Fruit fly (Drosophila melanogaster) whole organism, embryonic: ENCODE results near the gene ND-39.
A peak's percentile ranks its signal among the peaks of the same experiment; 100 is the strongest.

Source experiments
- Abd-B ChIP-seq: fragments of 200-800 bp; sonication (Bioruptor generic); optimal IDR thresholded peaks from 2 replicates; lab custom pipeline; 2018; ENCODE audit warnings: missing biosample characterization, mild to moderate bottlenecking, missing genetic modification characterization, moderate library complexity
- Atf-2 ChIP-seq: fragments of 200-800 bp; sonication (Bioruptor generic); optimal IDR thresholded peaks from 2 replicates; lab custom pipeline; 2016; ENCODE audit warnings: missing biosample characterization, missing genetic modification characterization
- CG10147 ChIP-seq: fragments of 200-800 bp; sonication (Bioruptor generic); optimal IDR thresholded peaks from 2 replicates; lab custom pipeline; 2019; ENCODE audit warnings: missing biosample characterization, mild to moderate bottlenecking, missing genetic modification characterization, moderate library complexity
- CG10209 ChIP-seq: fragments of 200-800 bp; sonication (Bioruptor generic); optimal IDR thresholded peaks from 3 replicates; lab custom pipeline; 2017; ENCODE audit warnings: missing biosample characterization, mild to moderate bottlenecking, missing genetic modification characterization, missing genetic modification reagents
- CG10565 ChIP-seq: fragments of 200-800 bp; sonication (Bioruptor generic); optimal IDR thresholded peaks from 3 replicates; lab custom pipeline; 2016; ENCODE audit warnings: missing biosample characterization, mild to moderate bottlenecking, missing genetic modification characterization
- CG11085 ChIP-seq: fragments of 200-800 bp; sonication (Bioruptor generic); IDR thresholded peaks from 2 replicates; pipeline ENCODE4 v1.3.6; 2022; ENCODE audit warnings: missing biosample characterization, missing genetic modification characterization
- CG14050 ChIP-seq: fragments of 200-800 bp; sonication (Bioruptor generic); IDR thresholded peaks from 3 replicates; pipeline ENCODE4 v1.3.6; 2022; ENCODE audit warnings: missing biosample characterization, missing genetic modification characterization
- CG15514 ChIP-seq: fragments of 200-800 bp; sonication (Bioruptor generic); optimal IDR thresholded peaks from 3 replicates; lab custom pipeline; 2017; ENCODE audit warnings: missing biosample characterization, missing genetic modification characterization, mild to moderate bottlenecking, moderate library complexity, missing genetic modification reagents
- CG16813 ChIP-seq: fragments of 200-800 bp; sonication (Bioruptor generic); IDR thresholded peaks from 3 replicates; pipeline ENCODE4 v1.3.6; 2022; ENCODE audit warnings: missing biosample characterization, missing genetic modification characterization; ENCODE audit not compliant: partially characterized antibody
- CG17359 ChIP-seq: fragments of 200-800 bp; sonication (Bioruptor generic); optimal IDR thresholded peaks from 3 replicates; lab custom pipeline; 2018; ENCODE audit warnings: missing biosample characterization, mild to moderate bottlenecking, missing genetic modification characterization, moderate library complexity
- CG2120 ChIP-seq: fragments of 200-800 bp; sonication (Bioruptor generic); optimal IDR thresholded peaks from 3 replicates; lab custom pipeline; 2016; ENCODE audit warnings: missing biosample characterization, missing genetic modification characterization
- CG30431 ChIP-seq: fragments of 200-800 bp; sonication (Bioruptor generic); optimal IDR thresholded peaks from 2 replicates; lab custom pipeline; 2017; ENCODE audit warnings: missing biosample characterization, missing genetic modification characterization
- CG4328 ChIP-seq: fragments of 200-800 bp; sonication (Bioruptor generic); optimal IDR thresholded peaks from 3 replicates; lab custom pipeline; 2017; ENCODE audit warnings: missing biosample characterization, missing genetic modification reagents, missing genetic modification characterization
- CG4707 ChIP-seq: fragments of 200-800 bp; sonication (Bioruptor generic); optimal IDR thresholded peaks from 2 replicates; lab custom pipeline; 2018; ENCODE audit warnings: missing biosample characterization, mild to moderate bottlenecking, missing genetic modification characterization, moderate library complexity
- CG4854 ChIP-seq: fragments of 200-800 bp; sonication (Bioruptor generic); optimal IDR thresholded peaks from 2 replicates; lab custom pipeline; 2016; ENCODE audit warnings: missing biosample characterization, missing genetic modification characterization, inconsistent platforms
- CG5953 ChIP-seq: fragments of 200-800 bp; sonication (Bioruptor generic); IDR thresholded peaks from 2 replicates; pipeline ENCODE4 v1.3.6; 2022; ENCODE audit warnings: missing biosample characterization, missing genetic modification characterization
- CG6791 ChIP-seq: fragments of 200-800 bp; sonication (Bioruptor generic); IDR thresholded peaks from 3 replicates; pipeline ENCODE4 v1.3.6; 2022; ENCODE audit warnings: missing biosample characterization, missing genetic modification characterization; ENCODE audit not compliant: partially characterized antibody
- CG7839 ChIP-seq: fragments of 200-800 bp; sonication (Bioruptor generic); optimal IDR thresholded peaks from 3 replicates; lab custom pipeline; 2018; ENCODE audit warnings: missing biosample characterization, mild to moderate bottlenecking, missing genetic modification characterization, moderate library complexity
- CG7963 ChIP-seq: fragments of 200-800 bp; sonication (Bioruptor generic); IDR thresholded peaks from 3 replicates; pipeline ENCODE4 v1.3.6; 2022; ENCODE audit warnings: missing biosample characterization, missing genetic modification characterization; ENCODE audit not compliant: partially characterized antibody
- CG9797 ChIP-seq: fragments of 200-800 bp; sonication (Bioruptor generic); optimal IDR thresholded peaks from 3 replicates; lab custom pipeline; 2018; ENCODE audit warnings: missing biosample characterization, mild to moderate bottlenecking, missing genetic modification characterization
- D19A ChIP-seq: fragments of 200-800 bp; optimal IDR thresholded peaks from 3 replicates; lab custom pipeline; 2019; ENCODE audit warnings: missing biosample characterization, mild to moderate bottlenecking, missing genetic modification characterization, moderate library complexity
- Deaf1 ChIP-seq: fragments of 200-800 bp; optimal IDR thresholded peaks from 3 replicates; lab custom pipeline; 2019; ENCODE audit warnings: missing biosample characterization, mild to moderate bottlenecking, missing genetic modification characterization, moderate library complexity
- Mad ChIP-seq: fragments of 200-800 bp; sonication (Bioruptor generic); optimal IDR thresholded peaks from 2 replicates; lab custom pipeline; 2016; ENCODE audit warnings: missing biosample characterization, missing genetic modification characterization
- NFAT ChIP-seq: fragments of 200-800 bp; sonication (Bioruptor generic); IDR thresholded peaks from 2 replicates; pipeline ENCODE4 v1.3.6; 2022; ENCODE audit warnings: missing biosample characterization, missing genetic modification characterization
- NfI ChIP-seq: fragments of 200-800 bp; sonication (Bioruptor generic); optimal IDR thresholded peaks from 3 replicates; lab custom pipeline; 2018; ENCODE audit warnings: missing biosample characterization, mild to moderate bottlenecking, missing genetic modification characterization, moderate library complexity
- Trl ChIP-seq, 3 experiments: fragments of >200 bp in 2 of 3; fragments of 200-800 bp in 1 of 3; sonication (Bioruptor generic) in 1 of 3; optimal IDR thresholded peaks; 2 replicates in 1 of 3; 3 replicates in 2 of 3; lab custom pipeline; 2016 to 2017; ENCODE audit warnings: missing biosample characterization in 1 of 3, missing genetic modification characterization in 1 of 3
- bowl ChIP-seq: fragments of 200-800 bp; sonication (Bioruptor generic); IDR thresholded peaks from 2 replicates; pipeline ENCODE4 v1.3.6; 2022; ENCODE audit warnings: missing biosample characterization, missing genetic modification characterization
- cg ChIP-seq: fragments of 200-800 bp; sonication (Bioruptor generic); optimal IDR thresholded peaks from 3 replicates; lab custom pipeline; 2019; ENCODE audit warnings: missing biosample characterization, mild to moderate bottlenecking, missing genetic modification characterization, moderate library complexity
- emc ChIP-seq: fragments of 200-800 bp; sonication (Bioruptor generic); optimal IDR thresholded peaks from 2 replicates; lab custom pipeline; 2016; ENCODE audit warnings: missing biosample characterization, missing genetic modification characterization
- gt ChIP-seq: fragments of 200-800 bp; sonication (Bioruptor generic); IDR thresholded peaks from 2 replicates; pipeline ENCODE4 v1.3.6; 2022; ENCODE audit warnings: missing biosample characterization, missing genetic modification characterization
- hb ChIP-seq: fragments of 200-800 bp; sonication (Bioruptor generic); IDR thresholded peaks from 3 replicates; pipeline ENCODE4 v1.3.6; 2022; ENCODE audit warnings: missing biosample characterization, missing genetic modification characterization; ENCODE audit not compliant: partially characterized antibody
- hbn ChIP-seq: fragments of 200-800 bp; sonication (Bioruptor generic); IDR thresholded peaks from 2 replicates; pipeline ENCODE4 v1.3.6; 2022; ENCODE audit warnings: missing biosample characterization, missing genetic modification characterization; ENCODE audit not compliant: partially characterized antibody
- insv ChIP-seq, 2 experiments: fragments of 200-800 bp; sonication (Bioruptor generic); optimal IDR thresholded peaks; 3 replicates each; lab custom pipeline; 2016 to 2018; ENCODE audit warnings: missing biosample characterization in 2 of 2, missing genetic modification characterization in 2 of 2
- inv ChIP-seq: fragments of 200-800 bp; sonication (Bioruptor generic); IDR thresholded peaks from 2 replicates; pipeline ENCODE4 v1.3.6; 2022; ENCODE audit warnings: missing biosample characterization, missing genetic modification characterization; ENCODE audit not compliant: partially characterized antibody
- klu ChIP-seq: fragments of 200-800 bp; sonication (Bioruptor generic); IDR thresholded peaks from 2 replicates; pipeline ENCODE4 v1.3.6; 2022; ENCODE audit warnings: missing biosample characterization, missing genetic modification characterization
- org-1 ChIP-seq: fragments of 200-800 bp; sonication (Bioruptor generic); optimal IDR thresholded peaks from 2 replicates; lab custom pipeline; 2017; ENCODE audit warnings: missing biosample characterization, missing genetic modification characterization
- pan ChIP-seq, 4 experiments: fragments of >200 bp in 3 of 4; fragments of 200-800 bp in 1 of 4; sonication (Bioruptor generic) in 1 of 4; optimal IDR thresholded peaks in 3 of 4; IDR thresholded peaks in 1 of 4; 2 replicates each; pipeline versions ENCODE4 v1.3.6 to Lab custom; 2017 to 2022; ENCODE audit warnings: missing biosample characterization in 2 of 4, missing genetic modification characterization in 2 of 4, mixed read lengths in 1 of 4
- pfk ChIP-seq: fragments of 200-800 bp; sonication (Bioruptor generic); optimal IDR thresholded peaks from 2 replicates; lab custom pipeline; 2018; ENCODE audit warnings: missing biosample characterization, mild to moderate bottlenecking, missing genetic modification characterization, moderate library complexity
- pita ChIP-seq: fragments of 200-800 bp; sonication (Bioruptor generic); optimal IDR thresholded peaks from 2 replicates; lab custom pipeline; 2017; ENCODE audit warnings: missing biosample characterization, mild to moderate bottlenecking, missing genetic modification characterization
- pzg ChIP-seq: fragments of 200-800 bp; sonication (Bioruptor generic); optimal IDR thresholded peaks from 3 replicates; lab custom pipeline; 2018; ENCODE audit warnings: missing biosample characterization, mild to moderate bottlenecking, missing genetic modification characterization, moderate library complexity
- salm ChIP-seq: fragments of 200-800 bp; sonication (Bioruptor generic); optimal IDR thresholded peaks from 2 replicates; lab custom pipeline; 2018; ENCODE audit warnings: missing biosample characterization, mild to moderate bottlenecking, missing genetic modification characterization
- scrt ChIP-seq: fragments of 200-800 bp; sonication (Bioruptor generic); optimal IDR thresholded peaks from 2 replicates; lab custom pipeline; 2018; ENCODE audit warnings: missing biosample characterization, mild to moderate bottlenecking, missing genetic modification characterization, moderate library complexity
- slou ChIP-seq: fragments of 200-800 bp; sonication (Bioruptor generic); optimal IDR thresholded peaks from 3 replicates; lab custom pipeline; 2016; ENCODE audit warnings: missing biosample characterization, missing genetic modification characterization
- ssp ChIP-seq: fragments of 200-800 bp; sonication (Bioruptor generic); IDR thresholded peaks from 2 replicates; pipeline ENCODE4 v1.3.6; 2022; ENCODE audit warnings: missing biosample characterization, missing genetic modification characterization
- tll ChIP-seq, 2 experiments: fragments of 200-800 bp in 1 of 2; fragments of >200 bp in 1 of 2; sonication (Bioruptor generic) in 1 of 2; optimal IDR thresholded peaks; 2 replicates each; lab custom pipeline; 2017 to 2019; ENCODE audit warnings: missing biosample characterization in 2 of 2, missing genetic modification characterization in 2 of 2, mild to moderate bottlenecking in 1 of 2, moderate library complexity in 1 of 2
- trem ChIP-seq: fragments of 200-800 bp; optimal IDR thresholded peaks from 3 replicates; lab custom pipeline; 2019; ENCODE audit warnings: missing biosample characterization, mild to moderate bottlenecking, missing genetic modification characterization, moderate library complexity
- vfl ChIP-seq: fragments of 200-800 bp; sonication (Bioruptor generic); optimal IDR thresholded peaks from 2 replicates; lab custom pipeline; 2016; ENCODE audit warnings: missing biosample characterization, missing genetic modification characterization

ND-39 gene

DNA sequence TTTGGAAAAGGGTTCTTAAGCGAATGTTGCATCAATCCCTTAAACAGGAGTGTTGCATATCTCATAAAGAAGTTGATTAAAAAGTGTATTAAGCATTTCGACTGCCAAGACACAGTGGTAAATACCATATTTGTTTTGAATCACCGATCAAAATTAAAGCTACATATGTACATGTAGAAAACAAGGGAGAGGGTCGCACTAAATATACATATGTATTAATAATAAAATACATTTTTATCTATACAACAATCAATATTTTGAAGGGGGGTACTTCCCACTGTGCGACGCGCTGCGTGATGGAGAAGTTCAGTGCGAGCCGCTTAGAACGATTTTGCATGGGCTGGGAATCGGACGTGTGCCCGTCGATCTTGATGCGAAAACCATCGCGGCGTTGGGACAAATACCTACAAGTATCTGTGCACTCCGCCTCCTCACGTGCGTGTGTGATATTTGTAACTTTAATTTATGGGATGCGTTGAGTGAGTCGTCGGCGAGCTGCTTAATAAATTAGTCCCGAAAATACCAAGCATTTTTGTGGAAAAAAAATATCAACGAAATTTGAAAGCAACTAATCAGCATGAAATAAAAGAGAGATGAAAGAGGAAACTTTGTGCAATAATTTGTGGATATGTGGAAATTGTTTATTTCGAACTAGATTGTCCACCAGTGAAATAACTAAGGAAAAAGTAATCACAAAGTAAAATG lies 46.9 kb upstream of the ND-39 start (continued):
- TF ChIP-seq Atf-2 (no peak), pan (optimal IDR thresholded peaks at IDR 0.05; lab: Kevin White, UChicago) (no peak), pan (GFP tag; optimal IDR thresholded peaks at IDR 0.05 in 1 of 2, IDR thresholded peaks at IDR 0.05 in 1 of 2) (peak in 1 of 2 experiments; percentile 94), tll (GFP tag; optimal IDR thresholded peaks at IDR 0.05; lab: Kevin White, UChicago) (no peak), CG10565 (GFP tag; lab: Kevin White, UChicago) (peak; percentile 23), slou (peak; percentile 47), CG11085 (GFP tag; lab: Robert Waterston, UW) (peak; percentile 73), CG10147 (GFP tag; lab: Kevin White, UChicago) (peak; percentile 78), CG6791 (GFP tag; lab: Robert Waterston, UW) (peak; percentile 63), pzg (peak; percentile 0), gt (GFP tag; lab: Robert Waterston, UW) (peak; percentile 68), CG9797 (GFP tag; lab: Kevin White, UChicago) (no peak), cg (no peak), vfl (GFP tag; lab: Kevin White, UChicago) (peak; percentile 32), Deaf1 (tag; lab: Kevin White, UChicago) (peak; percentile 63), inv (no peak), CG5953 (GFP tag; lab: Robert Waterston, UW) (peak; percentile 85), scrt (peak; percentile 58), bowl (GFP tag; lab: Robert Waterston, UW) (peak; percentile 84), CG4854 (GFP tag; lab: Kevin White, UChicago) (peak; percentile 41), emc (GFP tag; lab: Kevin White, UChicago) (no peak), CG4707 (GFP tag; lab: Kevin White, UChicago) (peak; percentile 66), klu (GFP tag; lab: Robert Waterston, UW) (peak; percentile 79), CG30431 (peak; percentile 65), trem (tag; lab: Kevin White, UChicago) (peak; percentile 71), NfI (GFP tag; lab: Kevin White, UChicago) (peak; percentile 73), Abd-B (GFP tag; lab: Kevin White, UChicago) (peak; percentile 71), CG4328 (peak; percentile 50), CG7839 (tag; lab: Kevin White, UChicago) (peak; percentile 90), insv (GFP tag; optimal IDR thresholded peaks at IDR 0.05; lab: Kevin White, UChicago) (no peak), Mad (GFP tag; lab: Kevin White, UChicago) (peak; percentile 54), CG10209 (peak; percentile 83), CG15514 (peak; percentile 78), CG7963 (no peak), salm (tag; lab: Kevin White, UChicago) (peak; percentile 72), Trl (optimal IDR thresholded peaks at IDR 0.05; lab: Kevin White, UChicago) (no peak), Trl (GFP tag; optimal IDR thresholded peaks at IDR 0.05; lab: Kevin White, UChicago) (no peak), CG2120 (GFP tag; lab: Kevin White, UChicago) (peak; percentile 69), org-1 (peak; percentile 74), CG14050 (peak; percentile 87), D19A (tag; lab: Kevin White, UChicago) (peak; percentile 78), hbn (GFP tag; lab: Robert Waterston, UW) (no peak), NFAT (GFP tag; lab: Robert Waterston, UW) (peak; percentile 80), pita (GFP tag; lab: Kevin White, UChicago) (no peak), pfk (GFP tag; lab: Kevin White, UChicago) (no peak), CG17359 (tag; lab: Kevin White, UChicago) (peak; percentile 90), ssp (GFP tag; lab: Robert Waterston, UW) (peak; percentile 81), CG16813 (GFP tag; lab: Robert Waterston, UW) (no peak), hb (0 out of 3 replicates have a peak, but pooled peaks have one; percentile 15)
